Fruit fly (Drosophila melanogaster): ENCODE results near the gene CG7606.

CG7606 gene

dm6 chr3R:17646102-17647050 is 50.0 kb downstream of the CG7606 start:
- no peak for TF ChIP-seq OdsH (GFP tag; optimal IDR thresholded peaks at IDR 0.05)
- TF ChIP-seq CG6808 (GFP tag; optimal IDR thresholded peaks at IDR 0.05), result no peak
- TF ChIP-seq CG11902 (GFP tag; optimal IDR thresholded peaks at IDR 0.05), result no peak
- TF ChIP-seq svp (GFP tag), result no peak
- TF ChIP-seq Met (GFP tag; optimal IDR thresholded peaks at IDR 0.05), result peak; percentile 14
- peak; percentile 2 for TF ChIP-seq CG6792 (GFP tag; optimal IDR thresholded peaks at IDR 0.05)
- no peak for TF ChIP-seq CG10631 (GFP tag; optimal IDR thresholded peaks at IDR 0.05)
- TF ChIP-seq fkh (GFP tag; optimal IDR thresholded peaks at IDR 0.05), result peak; percentile 33
- TF ChIP-seq esn (GFP tag; optimal IDR thresholded peaks at IDR 0.05), result peak; percentile 21
- TF ChIP-seq CG6854 (GFP tag; optimal IDR thresholded peaks at IDR 0.05), result no peak
- TF ChIP-seq CG1621 (tag; optimal IDR thresholded peaks at IDR 0.05), result no peak
- TF ChIP-seq Sox14 (GFP tag; optimal IDR thresholded peaks at IDR 0.05), result no peak
- TF ChIP-seq CG7368 (GFP tag; optimal IDR thresholded peaks at IDR 0.05), result no peak
- TF ChIP-seq vri (GFP tag; optimal IDR thresholded peaks at IDR 0.05), result no peak
- TF ChIP-seq Eip78C (GFP tag), result peak; percentile 67
- TF ChIP-seq lz (GFP tag; optimal IDR thresholded peaks at IDR 0.05), result no peak
- no peak for TF ChIP-seq Eip93F (GFP tag; optimal IDR thresholded peaks at IDR 0.05)
- TF ChIP-seq Sox102F (GFP tag; optimal IDR thresholded peaks at IDR 0.05), result peak; percentile 34
- peak; percentile 84 for TF ChIP-seq dsx (GFP tag; optimal IDR thresholded peaks at IDR 0.05; ENCODE audit: poor library complexity, severe bottlenecking)

- TF ChIP-seq Hr39 (GFP tag; optimal IDR thresholded peaks at IDR 0.05) (no peak), CG3032 (tag; optimal IDR thresholded peaks at IDR 0.05) (peak; percentile 1)
Observed at dm6 chr3R:17647444-17647843, 51.1 kb downstream of the CG7606 start, which contains the start of gene CG14322. TSS of gene CG14322 (plus strand) at chr3R:17647679.
